Fruit fly (Drosophila melanogaster): ENCODE data around the gene Glut4EF.

Glut4EF gene

dm6 chr3R:9963179-9963905 is 88.9 kb downstream of the Glut4EF start (continued):
- TF ChIP-seq Ets21C (GFP tag; optimal IDR thresholded peaks at IDR 0.05) (no peak), CG11762 (GFP tag; optimal IDR thresholded peaks at IDR 0.05; ENCODE audit: insufficient read depth) (peak; percentile 63), CG10669 (GFP tag; optimal IDR thresholded peaks at IDR 0.05) (peak; percentile 85), fkh (GFP tag; optimal IDR thresholded peaks at IDR 0.05) (no peak), ss (GFP tag; optimal IDR thresholded peaks at IDR 0.05) (peak; percentile 83 to 85), Blimp-1 (GFP tag; optimal IDR thresholded peaks at IDR 0.05) (no peak), CG8319 (GFP tag; optimal IDR thresholded peaks at IDR 0.05) (peak; percentile 41), Eip78C (GFP tag) (peak; percentile 87), Eip75B (GFP tag; optimal IDR thresholded peaks at IDR 0.05) (peak; percentile 44), CG31627 (GFP tag; optimal IDR thresholded peaks at IDR 0.05) (peak; percentile 35), Hr38 (GFP tag; optimal IDR thresholded peaks at IDR 0.05) (no peak), Sox14 (GFP tag; optimal IDR thresholded peaks at IDR 0.05) (peak; percentile 1), CG7368 (GFP tag; optimal IDR thresholded peaks at IDR 0.05) (peak; percentile 44), OdsH (GFP tag; optimal IDR thresholded peaks at IDR 0.05) (peak; percentile 71), CG8632 (GFP tag; optimal IDR thresholded peaks at IDR 0.05) (peak; percentile 64), Eip93F (GFP tag; optimal IDR thresholded peaks at IDR 0.05) (peak; percentile 43), dsx (GFP tag; optimal IDR thresholded peaks at IDR 0.05; ENCODE audit: poor library complexity, severe bottlenecking) (peak; percentile 82), CG11294 (GFP tag; IDR thresholded peaks at IDR 0.05) (no peak; the same call in 1 of the 2 replicates)

- no peak for TF ChIP-seq vri (GFP tag; optimal IDR thresholded peaks at IDR 0.05)
- TF ChIP-seq Ets21C (GFP tag; optimal IDR thresholded peaks at IDR 0.05): no peak
- peak; percentile 51 for TF ChIP-seq CG6854 (GFP tag; optimal IDR thresholded peaks at IDR 0.05)
- TF ChIP-seq Blimp-1 (GFP tag; optimal IDR thresholded peaks at IDR 0.05): no peak
- TF ChIP-seq fkh (GFP tag; optimal IDR thresholded peaks at IDR 0.05): no peak
- no peak for TF ChIP-seq spab (GFP tag; optimal IDR thresholded peaks at IDR 0.05)
- no peak for TF ChIP-seq dac (GFP tag; optimal IDR thresholded peaks at IDR 0.05)
- TF ChIP-seq Hr38 (GFP tag; optimal IDR thresholded peaks at IDR 0.05): no peak
- no peak for TF ChIP-seq net (GFP tag; optimal IDR thresholded peaks at IDR 0.05)
- TF ChIP-seq CG6276 (GFP tag; optimal IDR thresholded peaks at IDR 0.05): no peak
- TF ChIP-seq Eip75B (GFP tag; optimal IDR thresholded peaks at IDR 0.05): no peak
- TF ChIP-seq ss (GFP tag; optimal IDR thresholded peaks at IDR 0.05): peak in 1 of 2 experiments; percentile 45
- no peak for TF ChIP-seq CG11294 (GFP tag; IDR thresholded peaks at IDR 0.05)
- no peak for TF ChIP-seq CG8119 (GFP tag; IDR thresholded peaks at IDR 0.05)
- no peak for TF ChIP-seq CG9139 (GFP tag; optimal IDR thresholded peaks at IDR 0.05)
- TF ChIP-seq CG4318 (GFP tag; optimal IDR thresholded peaks at IDR 0.05): no peak
- TF ChIP-seq acj6 (GFP tag; optimal IDR thresholded peaks at IDR 0.05): no peak
- TF ChIP-seq esn (GFP tag; optimal IDR thresholded peaks at IDR 0.05): no peak
- TF ChIP-seq Hr4 (GFP tag; optimal IDR thresholded peaks at IDR 0.05): no peak
- TF ChIP-seq Ets96B (tag; optimal IDR thresholded peaks at IDR 0.05): no peak
- TF ChIP-seq CG8319 (GFP tag; optimal IDR thresholded peaks at IDR 0.05): no peak
- TF ChIP-seq CG31627 (GFP tag; optimal IDR thresholded peaks at IDR 0.05): no peak
- TF ChIP-seq lz (GFP tag; optimal IDR thresholded peaks at IDR 0.05): no peak
- TF ChIP-seq CG6163 (GFP tag; IDR thresholded peaks at IDR 0.05): 0 out of 3 replicates have a peak, but pooled peaks have one; percentile 32
- TF ChIP-seq CG1621 (tag; optimal IDR thresholded peaks at IDR 0.05): no peak
- no peak for TF ChIP-seq CG8632 (GFP tag; optimal IDR thresholded peaks at IDR 0.05)
- TF ChIP-seq CG6808 (GFP tag; optimal IDR thresholded peaks at IDR 0.05): peak; percentile 12
- no peak for TF ChIP-seq CG11762 (GFP tag; optimal IDR thresholded peaks at IDR 0.05; ENCODE audit: insufficient read depth)
- no peak for TF ChIP-seq CG34406 (GFP tag; optimal IDR thresholded peaks at IDR 0.05)
- TF ChIP-seq Eip93F (GFP tag; optimal IDR thresholded peaks at IDR 0.05): no peak
- peak; percentile 17 for TF ChIP-seq Eip78C (GFP tag)
- TF ChIP-seq CG32006 (GFP tag; optimal IDR thresholded peaks at IDR 0.05): no peak
- TF ChIP-seq salr (GFP tag; optimal IDR thresholded peaks at IDR 0.05): no peak
- TF ChIP-seq Sox15 (GFP tag; optimal IDR thresholded peaks at IDR 0.05): no peak
- TF ChIP-seq achi (GFP tag; optimal IDR thresholded peaks at IDR 0.05): no peak
- TF ChIP-seq dsx (GFP tag; optimal IDR thresholded peaks at IDR 0.05; ENCODE audit: poor library complexity, severe bottlenecking): peak; percentile 38
Measured at dm6 chr3R:9964600-9965301, 90.3 kb downstream of the Glut4EF start.

Data from whole organism, prepupa.